Fruit fly (Drosophila melanogaster): ENCODE data around the gene CG42570.
A peak's percentile ranks its signal among the peaks of the same experiment; 100 is the strongest.

Gene CG42570

dm6 chr3L:15713932-15714492 lies 3.6 kb upstream of the CG42570 start (continued):
- TF ChIP-seq fd96Cb (tag; optimal IDR thresholded peaks at IDR 0.05) = peak; percentile 21
- peak; percentile 37 for TF ChIP-seq CG11504 (tag; optimal IDR thresholded peaks at IDR 0.05)
- TF ChIP-seq YL-1 (GFP tag; optimal IDR thresholded peaks at IDR 0.05) = peak; percentile 23
- TF ChIP-seq Fer3 (tag; optimal IDR thresholded peaks at IDR 0.05) = peak; percentile 64
- TF ChIP-seq CG7372 (GFP tag; IDR thresholded peaks at IDR 0.05) = no peak
- TF ChIP-seq CG17568 (GFP tag; optimal IDR thresholded peaks at IDR 0.05) = peak; percentile 54
- no peak for TF ChIP-seq dimm (GFP tag; IDR thresholded peaks at IDR 0.05)
- peak; percentile 16 for TF ChIP-seq twi (tag; optimal IDR thresholded peaks at IDR 0.05)
- TF ChIP-seq ranshi (GFP tag; IDR thresholded peaks at IDR 0.05) = peak; percentile 55; the same call in 1 of the 2 replicates
- TF ChIP-seq CG7271 (tag; optimal IDR thresholded peaks at IDR 0.05) = peak; percentile 64
- no peak for TF ChIP-seq MESR4 (GFP tag; optimal IDR thresholded peaks at IDR 0.05)
- peak; percentile 20; the same call in 1 of the 2 replicates for TF ChIP-seq CG31441 (GFP tag; IDR thresholded peaks at IDR 0.05)
- peak; percentile 12 for TF ChIP-seq Oli (tag; optimal IDR thresholded peaks at IDR 0.05)
- no peak for TF ChIP-seq CG10366 (GFP tag; IDR thresholded peaks at IDR 0.05)
- TF ChIP-seq wor (GFP tag; IDR thresholded peaks at IDR 0.05) = no peak
- TF ChIP-seq CG1024 (GFP tag; IDR thresholded peaks at IDR 0.05) = peak; percentile 71
- peak; percentile 66 for TF ChIP-seq ac (GFP tag; optimal IDR thresholded peaks at IDR 0.05)
- TF ChIP-seq chn (GFP tag; optimal IDR thresholded peaks at IDR 0.05) = peak; percentile 39
- no peak for TF ChIP-seq ssp (GFP tag; IDR thresholded peaks at IDR 0.05)
- TF ChIP-seq tx (GFP tag; optimal IDR thresholded peaks at IDR 0.05) = no peak
- TF ChIP-seq CG2889 (GFP tag; IDR thresholded peaks at IDR 0.05) = no peak
- peak; percentile 78 for TF ChIP-seq Xrp1 (GFP tag; IDR thresholded peaks at IDR 0.05)
- TF ChIP-seq lov (optimal IDR thresholded peaks at IDR 0.05) = no peak
- peak; percentile 77; the same call in 2 of the 3 replicates for TF ChIP-seq lov (GFP tag; IDR thresholded peaks at IDR 0.05)
- TF ChIP-seq dysf (GFP tag; IDR thresholded peaks at IDR 0.05) = no peak
- TF ChIP-seq Lhr (GFP tag; optimal IDR thresholded peaks at IDR 0.05) = peak; percentile 45
- peak; percentile 47; the same call in 1 of the 2 replicates for TF ChIP-seq CG14014 (GFP tag; IDR thresholded peaks at IDR 0.05)
- no peak for TF ChIP-seq sens-2 (GFP tag; IDR thresholded peaks at IDR 0.05)
- TF ChIP-seq kni (GFP tag; optimal IDR thresholded peaks at IDR 0.05) = peak; percentile 40
- TF ChIP-seq CG7963 (GFP tag; IDR thresholded peaks at IDR 0.05; ENCODE audit: partially characterized antibody) = no peak
- TF ChIP-seq odd (GFP tag; optimal IDR thresholded peaks at IDR 0.05) = peak; percentile 41
- peak; percentile 52 for TF ChIP-seq CG8924 (tag; optimal IDR thresholded peaks at IDR 0.05)
- TF ChIP-seq dan (GFP tag; IDR thresholded peaks at IDR 0.05) = no peak
- TF ChIP-seq repo (GFP tag; optimal IDR thresholded peaks at IDR 0.05) = peak; percentile 43
- TF ChIP-seq Poxn (GFP tag; IDR thresholded peaks at IDR 0.05) = no peak
- TF ChIP-seq CG13894 (tag; optimal IDR thresholded peaks at IDR 0.05) = peak; percentile 30
- TF ChIP-seq Rfx (GFP tag; IDR thresholded peaks at IDR 0.05) = peak; percentile 42; the same call in 1 of the 2 replicates
- peak; percentile 36 for TF ChIP-seq CG12659 (GFP tag; optimal IDR thresholded peaks at IDR 0.05)
- no peak for TF ChIP-seq CG34376 (GFP tag; optimal IDR thresholded peaks at IDR 0.05)
- peak; percentile 84 for TF ChIP-seq CG6813 (GFP tag; optimal IDR thresholded peaks at IDR 0.05)
- TF ChIP-seq Bteb2 (GFP tag; optimal IDR thresholded peaks at IDR 0.05) = peak; percentile 21
- TF ChIP-seq TFAM (GFP tag; optimal IDR thresholded peaks at IDR 0.05) = no peak
- TF ChIP-seq da (GFP tag; optimal IDR thresholded peaks at IDR 0.05) = peak; percentile 61
- TF ChIP-seq maf-S (GFP tag; optimal IDR thresholded peaks at IDR 0.05) = peak; percentile 48
- 0 out of 2 replicates have a peak, but pooled peaks have one; percentile 11 for TF ChIP-seq CG4404 (GFP tag; IDR thresholded peaks at IDR 0.05)
- peak; percentile 0 for TF ChIP-seq CG17186 (GFP tag; optimal IDR thresholded peaks at IDR 0.05)
- 0 out of 2 replicates have a peak, but pooled peaks have one; percentile 21 for TF ChIP-seq CG4730 (GFP tag; IDR thresholded peaks at IDR 0.05)
- TF ChIP-seq mld (GFP tag; IDR thresholded peaks at IDR 0.05; ENCODE audit: partially characterized antibody) = no peak
- no peak for TF ChIP-seq h (optimal IDR thresholded peaks at IDR 0.05)
- peak; percentile 51; the same call in 1 of the 3 replicates for TF ChIP-seq Optix (GFP tag; IDR thresholded peaks at IDR 0.05)
- peak; percentile 71 for TF ChIP-seq seq (GFP tag; IDR thresholded peaks at IDR 0.05)
